Fruit fly (Drosophila melanogaster) whole organism: ENCODE measurements around the gene Droj2.

Experiments
- CG8478 ChIP-seq: fragments of >200 bp; optimal IDR thresholded peaks from 2 replicates; lab custom pipeline; 2018; ENCODE audit warnings: inconsistent platforms
- Dll ChIP-seq: fragments of >200 bp; optimal IDR thresholded peaks from 2 replicates; lab custom pipeline; 2017
- EcR ChIP-seq, 2 experiments: fragments of >200 bp; optimal IDR thresholded peaks; 2 replicates each; lab custom pipeline; 2017; ENCODE audit warnings: missing biosample characterization in 2 of 2, missing genetic modification characterization in 2 of 2, missing genetic modification reagents in 2 of 2
- pan ChIP-seq: fragments of >200 bp; optimal IDR thresholded peaks from 2 replicates; lab custom pipeline; 2017
- psq ChIP-seq: fragments of >200 bp; optimal IDR thresholded peaks from 2 replicates; lab custom pipeline; 2017
- usp ChIP-seq: fragments of >200 bp; optimal IDR thresholded peaks from 2 replicates; lab custom pipeline; 2017; ENCODE audit warnings: missing biosample characterization, missing genetic modification characterization, mixed read lengths

The Droj2 gene

DNA sequence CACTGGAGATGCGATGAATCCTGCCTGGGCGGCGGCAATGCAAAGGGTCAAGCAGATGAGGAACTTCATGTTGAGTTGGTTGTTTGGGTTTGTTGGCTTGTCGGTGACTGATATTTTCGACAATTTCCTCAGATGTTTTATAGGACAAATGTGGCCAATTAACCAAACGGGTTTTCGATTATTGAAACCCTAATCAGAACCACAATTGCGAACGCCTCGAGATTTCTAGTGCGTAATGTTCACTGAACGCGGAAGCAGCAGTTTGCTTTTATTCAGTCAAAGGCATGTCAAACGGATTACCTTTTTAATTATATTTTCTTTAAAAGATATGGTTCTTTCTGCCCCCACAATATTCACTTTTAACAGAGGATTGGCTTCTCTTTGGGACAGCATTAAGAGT, 15.1 kb downstream of the Droj2 start, which contains the start of gene CG14374:
Gene CG14374 (minus strand): TSS at position 101 of the 400 bp plus-strand sequence.
- TF ChIP-seq pan (lab: Kevin White, UChicago), result no peak
- no peak for TF ChIP-seq EcR (GFP tag; optimal IDR thresholded peaks at IDR 0.05; lab: Kevin White, UChicago)
- no peak for TF ChIP-seq usp (GFP tag; lab: Kevin White, UChicago)
- no peak for TF ChIP-seq psq (lab: Kevin White, UChicago)
- no peak for TF ChIP-seq CG8478 (lab: Kevin White, UChicago)
- TF ChIP-seq Dll (lab: Kevin White, UChicago), result no peak

DNA sequence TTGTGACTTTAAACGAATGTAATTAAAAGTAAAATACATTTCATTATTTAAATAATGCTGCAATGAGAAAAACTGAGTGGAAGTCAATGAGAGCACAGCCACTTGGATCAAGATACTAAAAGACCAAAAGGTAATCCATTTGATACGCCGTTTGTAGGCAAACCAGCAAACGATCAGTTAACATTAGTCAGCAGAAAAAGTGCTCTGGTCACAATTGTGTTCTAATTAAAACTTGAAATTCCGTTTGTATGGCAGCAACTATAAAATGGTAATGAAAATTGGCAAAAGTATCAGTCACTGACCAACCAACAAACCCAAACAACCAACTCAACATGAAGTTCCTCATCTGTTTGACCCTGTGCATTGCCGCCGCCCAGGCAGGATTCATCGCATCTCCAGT, 15.6 kb downstream of the Droj2 start, which contains the start of gene CG14377:
Gene CG14377 (plus strand): TSS at position 301 of the 400 bp plus-strand sequence.
- TF ChIP-seq Dll (lab: Kevin White, UChicago), result no peak
- no peak for TF ChIP-seq usp (GFP tag; lab: Kevin White, UChicago)
- TF ChIP-seq CG8478 (lab: Kevin White, UChicago), result no peak
- no peak for TF ChIP-seq pan (lab: Kevin White, UChicago)
- no peak for TF ChIP-seq EcR (GFP tag; optimal IDR thresholded peaks at IDR 0.05; lab: Kevin White, UChicago)
- TF ChIP-seq psq (lab: Kevin White, UChicago), result no peak

DNA sequence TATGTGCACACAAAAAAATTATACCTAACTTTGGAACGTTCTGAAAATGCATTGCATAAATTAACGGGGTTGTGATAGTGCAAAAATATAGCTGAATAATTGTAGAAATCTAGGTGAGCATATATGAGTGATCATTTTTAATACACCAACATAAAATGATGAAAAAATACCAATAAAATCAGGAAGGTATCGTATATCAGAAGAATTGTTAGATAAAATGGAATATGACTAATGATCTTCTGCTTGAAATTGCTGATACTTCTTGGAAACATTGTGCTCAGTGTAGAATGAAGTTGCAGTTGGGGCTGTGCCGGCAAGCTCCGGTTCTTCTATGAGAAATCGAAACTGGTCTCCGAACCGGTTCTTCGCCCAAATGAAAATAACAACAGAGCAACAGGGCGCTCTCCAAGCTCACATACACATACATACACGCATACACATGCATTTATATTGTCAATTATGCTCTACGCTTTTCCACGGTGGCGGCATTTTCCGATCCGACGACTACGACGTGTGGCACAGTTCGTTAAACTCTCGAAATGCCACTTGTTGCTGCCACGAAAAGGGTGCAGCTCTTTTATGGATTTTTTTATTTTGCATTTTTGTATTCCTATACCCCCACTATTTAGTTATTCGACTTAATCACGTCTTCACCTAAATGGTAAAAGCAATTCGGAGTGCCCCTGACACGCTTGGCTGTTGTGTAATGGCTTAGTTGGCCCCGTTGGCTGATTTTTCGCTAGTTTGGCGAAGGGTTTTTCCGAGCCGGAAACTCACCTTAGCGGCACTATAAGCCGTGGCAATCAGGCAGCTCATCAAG, 19.2 kb downstream of the Droj2 start:
- TF ChIP-seq CG8478 (lab: Kevin White, UChicago) (no peak), psq (lab: Kevin White, UChicago) (no peak), Dll (lab: Kevin White, UChicago) (no peak), usp (GFP tag; lab: Kevin White, UChicago) (no peak), EcR (GFP tag; optimal IDR thresholded peaks at IDR 0.05; lab: Kevin White, UChicago) (peak in 1 of 2 experiments; percentile 75), pan (lab: Kevin White, UChicago) (no peak)

DNA sequence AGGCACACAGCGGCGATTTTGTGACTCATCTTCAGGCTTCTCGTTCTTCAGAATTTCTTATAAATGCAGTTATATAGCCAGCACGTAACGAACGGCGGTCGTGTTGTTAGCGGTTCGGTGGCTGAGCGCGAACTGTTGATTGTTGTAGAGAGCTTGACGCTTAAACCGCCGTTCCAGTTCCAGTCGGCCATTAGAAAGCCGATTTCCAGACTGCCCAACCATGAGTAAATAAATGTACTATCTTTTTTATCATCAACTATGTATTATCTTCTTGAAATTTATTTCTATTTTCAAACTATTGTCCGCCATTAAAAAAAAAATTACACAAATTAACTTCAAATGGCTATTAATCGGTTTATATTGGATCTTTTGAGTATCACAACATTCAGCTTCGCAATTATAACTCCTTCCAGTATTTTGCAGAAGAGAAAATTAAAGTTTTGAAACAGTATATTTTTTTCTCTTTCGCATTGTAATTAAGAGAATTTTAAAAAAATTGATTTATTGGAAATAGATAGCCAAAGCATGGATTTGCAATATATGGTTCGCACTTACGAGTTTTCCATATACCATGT, 19.9 kb downstream of the Droj2 start, which contains the start of gene GILT1:
Gene GILT1 (minus strand): TSS at position 141 of the 575 bp plus-strand sequence.
- TF ChIP-seq pan (lab: Kevin White, UChicago) (no peak), usp (GFP tag; lab: Kevin White, UChicago) (no peak), EcR (GFP tag; optimal IDR thresholded peaks at IDR 0.05; lab: Kevin White, UChicago) (no peak)

DNA sequence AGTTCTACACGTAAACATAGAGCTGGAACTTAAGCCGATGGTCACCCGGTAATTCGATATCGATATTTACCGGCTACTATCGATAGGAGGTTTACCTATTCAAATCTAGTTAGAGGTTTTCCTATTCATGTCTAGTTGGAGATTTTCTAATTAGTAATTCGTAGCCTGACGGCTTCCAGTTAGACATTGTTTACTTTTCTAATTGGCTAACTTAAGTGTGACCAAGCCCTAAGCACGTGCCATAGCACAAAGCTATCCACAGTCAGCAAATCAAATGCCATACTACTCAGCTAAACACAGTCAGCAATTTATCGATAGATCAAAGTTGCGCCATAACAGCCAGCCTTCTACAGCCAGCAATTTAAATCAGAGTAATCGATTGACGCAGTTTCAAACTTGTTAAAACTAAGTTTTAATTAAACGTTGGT, 21.1 kb downstream of the Droj2 start, which contains the start of gene Dpm3:
Gene Dpm3 (minus strand): TSS at position 20 of the 428 bp plus-strand sequence.
- TF ChIP-seq usp (GFP tag; lab: Kevin White, UChicago) (no peak), pan (lab: Kevin White, UChicago) (no peak), Dll (lab: Kevin White, UChicago) (no peak), psq (lab: Kevin White, UChicago) (no peak), CG8478 (lab: Kevin White, UChicago) (no peak), EcR (GFP tag; optimal IDR thresholded peaks at IDR 0.05; lab: Kevin White, UChicago) (no peak)

DNA sequence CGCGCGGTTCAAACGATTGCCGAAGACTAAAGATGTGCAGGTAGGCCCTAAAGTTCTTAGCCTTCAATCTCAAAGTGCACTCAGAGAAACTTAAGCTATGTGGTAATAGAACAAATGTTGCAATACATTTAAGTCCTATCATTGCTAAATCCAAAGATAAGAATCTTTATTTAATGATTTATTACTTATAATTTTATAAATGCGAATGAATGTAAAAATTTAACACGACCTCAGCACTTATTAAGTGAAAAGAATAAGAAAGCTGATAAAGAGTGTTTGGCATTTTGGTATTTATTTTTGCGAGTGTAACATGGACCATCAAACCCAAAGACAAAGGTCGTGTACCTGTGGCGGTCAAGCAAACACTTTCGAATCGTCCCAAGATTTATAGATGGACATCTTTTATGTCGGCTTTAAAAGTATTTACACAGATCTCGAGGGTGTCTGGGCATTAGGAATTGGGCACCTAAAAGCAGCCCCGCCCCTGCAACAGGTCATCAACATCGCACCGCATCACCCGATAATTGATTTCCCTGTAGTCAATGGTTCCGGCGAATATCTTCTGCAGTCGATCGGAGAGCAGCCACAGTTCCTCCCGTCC, 23.0 kb downstream of the Droj2 start, which contains the start of gene yellow-e3:
Gene yellow-e3 (minus strand): TSS at position 30 of the 601 bp plus-strand sequence.
- TF ChIP-seq pan (lab: Kevin White, UChicago), result no peak
- no peak for TF ChIP-seq CG8478 (lab: Kevin White, UChicago)
- no peak for TF ChIP-seq Dll (lab: Kevin White, UChicago)

DNA sequence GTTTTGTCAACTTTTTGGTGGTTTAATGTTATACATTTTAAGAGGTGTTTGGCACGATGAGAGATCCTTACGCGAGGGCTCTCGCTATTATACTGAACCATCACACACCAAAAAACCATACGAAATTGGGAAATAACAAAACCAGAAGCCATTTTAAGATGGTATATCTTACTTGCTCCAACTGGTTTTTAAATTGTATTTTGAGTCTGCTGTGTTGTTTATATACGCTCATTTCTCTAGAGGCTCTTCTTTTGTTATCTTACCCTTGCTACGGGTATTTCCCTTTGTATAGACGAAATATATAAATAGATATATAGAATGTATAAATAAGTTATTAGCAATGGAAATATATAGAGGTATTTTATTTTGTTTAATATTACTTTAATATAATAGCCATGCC, 25.0 kb downstream of the Droj2 start, which contains the start of gene yellow-e2:
Gene yellow-e2 (minus strand): TSS at position 101 of the 400 bp plus-strand sequence.
- no peak for TF ChIP-seq Dll (lab: Kevin White, UChicago)

DNA sequence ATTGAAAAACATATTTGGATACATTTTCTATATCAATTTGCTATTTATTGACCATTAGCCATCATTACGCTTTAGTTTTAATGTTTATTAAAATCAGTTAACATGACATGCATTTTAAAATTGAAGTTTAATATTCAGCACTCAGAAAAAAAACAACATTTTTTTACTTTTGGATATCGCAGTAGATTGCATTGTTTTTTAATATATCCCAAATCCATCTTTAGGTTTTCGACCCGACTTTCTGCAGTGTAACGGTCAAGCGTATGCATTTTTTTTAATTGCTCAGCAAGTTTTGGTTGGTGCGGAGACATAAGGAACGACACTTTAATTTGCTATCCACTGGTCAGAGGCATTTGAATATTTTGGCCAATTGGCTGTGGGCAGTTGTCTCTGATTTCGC, 30.8 kb downstream of the Droj2 start:
- TF ChIP-seq CG8478 (lab: Kevin White, UChicago) (no peak), EcR (GFP tag; optimal IDR thresholded peaks at IDR 0.05; lab: Kevin White, UChicago) (no peak), psq (lab: Kevin White, UChicago) (no peak), pan (lab: Kevin White, UChicago) (no peak), Dll (lab: Kevin White, UChicago) (no peak), usp (GFP tag; lab: Kevin White, UChicago) (no peak)

DNA sequence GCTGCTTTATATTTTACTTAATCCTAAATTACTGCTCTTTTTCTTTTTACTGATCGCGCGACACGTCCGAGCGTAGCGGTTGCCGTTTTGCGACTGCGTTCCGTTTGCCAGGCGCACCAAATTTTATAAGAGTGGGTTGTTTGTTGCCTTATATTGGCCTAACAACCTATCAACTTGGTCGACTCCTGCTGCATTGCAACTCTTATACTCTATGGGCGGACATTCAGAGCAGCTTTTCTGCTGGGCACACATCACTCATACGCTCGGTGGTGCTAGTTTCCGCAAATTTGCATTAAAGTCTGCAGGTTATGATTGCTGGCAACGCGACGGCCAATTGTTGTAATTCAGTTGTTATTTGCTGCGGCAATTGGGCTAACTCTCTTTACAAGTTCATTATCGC, 33.3 kb downstream of the Droj2 start, which contains the start of gene yellow-e:
Gene yellow-e (minus strand): TSS at position 101 of the 400 bp plus-strand sequence.
- TF ChIP-seq Dll (lab: Kevin White, UChicago), result no peak
- no peak for TF ChIP-seq usp (GFP tag; lab: Kevin White, UChicago)
- no peak for TF ChIP-seq CG8478 (lab: Kevin White, UChicago)
- TF ChIP-seq EcR (GFP tag; optimal IDR thresholded peaks at IDR 0.05; lab: Kevin White, UChicago), result no peak

DNA sequence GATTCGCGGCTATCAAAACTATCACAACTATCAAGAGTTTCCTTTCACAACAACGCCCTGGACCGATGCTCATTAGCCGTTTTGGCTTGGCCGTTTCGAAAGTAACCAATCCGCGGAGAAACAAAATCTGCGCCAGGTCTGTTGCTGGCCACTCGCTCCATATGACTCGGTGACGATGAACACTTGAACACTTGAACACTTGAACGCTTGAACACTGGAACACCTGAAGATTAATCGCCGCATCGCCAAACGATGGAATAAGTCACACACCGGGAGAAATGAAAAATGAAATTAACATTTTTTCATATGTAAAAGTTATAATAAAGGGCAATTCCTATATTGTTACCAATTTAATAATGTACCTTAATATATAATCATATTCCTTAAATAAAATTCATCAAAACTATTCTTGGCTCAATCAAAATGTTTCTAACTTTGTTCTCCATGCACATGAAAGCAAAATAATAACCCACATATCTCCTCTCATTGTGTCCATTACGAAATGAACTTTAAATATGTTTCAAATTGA, 35.2 kb downstream of the Droj2 start:
- no peak for TF ChIP-seq usp (GFP tag; lab: Kevin White, UChicago)
- no peak for TF ChIP-seq Dll (lab: Kevin White, UChicago)
- TF ChIP-seq psq (lab: Kevin White, UChicago), result no peak
- TF ChIP-seq EcR (GFP tag; optimal IDR thresholded peaks at IDR 0.05; lab: Kevin White, UChicago), result no peak

DNA sequence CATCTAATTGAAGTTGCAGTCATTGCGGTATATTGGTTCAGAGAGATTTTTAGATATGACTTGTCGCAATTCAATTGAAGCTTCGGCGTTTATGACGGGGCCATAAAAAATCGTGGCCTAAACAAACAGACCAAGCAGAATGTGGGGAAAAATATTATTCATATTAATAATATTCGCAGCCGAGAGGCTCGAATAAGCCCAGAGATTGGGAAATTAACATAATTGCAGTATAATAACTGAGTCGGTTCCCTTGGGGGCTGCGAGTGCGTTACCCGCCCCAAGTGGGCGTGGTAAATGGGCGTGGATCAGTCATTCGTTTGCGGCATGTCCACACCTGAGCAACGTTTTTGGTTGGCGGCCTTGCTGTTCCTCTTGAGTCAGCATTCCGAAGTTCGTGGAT, 38.1 kb downstream of the Droj2 start, which contains the start of gene Ir87a:
Gene Ir87a (plus strand): TSS at position 301 of the 400 bp plus-strand sequence.
- TF ChIP-seq Dll (lab: Kevin White, UChicago) (no peak), EcR (GFP tag; optimal IDR thresholded peaks at IDR 0.05; lab: Kevin White, UChicago) (no peak), psq (lab: Kevin White, UChicago) (no peak), CG8478 (lab: Kevin White, UChicago) (no peak), pan (lab: Kevin White, UChicago) (no peak), usp (GFP tag; lab: Kevin White, UChicago) (no peak)
